Fruit fly (Drosophila melanogaster) whole organism, prepupa: ENCODE data around the gene Fum4.
A peak's percentile ranks its signal among the peaks of the same experiment; 100 is the strongest.

ENCODE experiments used
- CG10669 ChIP-seq: fragments of 200-800 bp; sonication (Bioruptor generic); optimal IDR thresholded peaks from 3 replicates; lab custom pipeline; 2018; ENCODE audit warnings: missing biosample characterization, mild to moderate bottlenecking, missing genetic modification characterization, moderate library complexity
- CG31627 ChIP-seq: fragments of 200-800 bp; sonication (Bioruptor generic); optimal IDR thresholded peaks from 3 replicates; lab custom pipeline; 2016; ENCODE audit warnings: missing biosample characterization, missing genetic modification characterization
- CG3919 ChIP-seq: fragments of 200-800 bp; sonication (Bioruptor generic); optimal IDR thresholded peaks from 3 replicates; lab custom pipeline; 2016; ENCODE audit warnings: missing biosample characterization, missing genetic modification characterization
- CG6163 ChIP-seq: fragments of 200-800 bp; sonication (Bioruptor generic); IDR thresholded peaks from 3 replicates; pipeline ENCODE4 v1.3.6; 2022; ENCODE audit warnings: missing biosample characterization, missing genetic modification characterization
- CG6808 ChIP-seq: fragments of 200-800 bp; sonication (Bioruptor generic); optimal IDR thresholded peaks from 3 replicates; lab custom pipeline; 2017; ENCODE audit warnings: missing biosample characterization, missing genetic modification characterization, mild to moderate bottlenecking, moderate library complexity, missing genetic modification reagents
- Hr38 ChIP-seq: sonication (Bioruptor generic); optimal IDR thresholded peaks from 2 replicates; lab custom pipeline; 2016; ENCODE audit warnings: missing biosample characterization, missing genetic modification characterization
- eg ChIP-seq: fragments of 200-800 bp; sonication (Bioruptor generic); IDR thresholded peaks from 3 replicates; pipeline ENCODE4 v1.3.6; 2022; ENCODE audit warnings: missing biosample characterization, missing genetic modification characterization
- fkh ChIP-seq: fragments of 200-800 bp; sonication (Bioruptor generic); optimal IDR thresholded peaks from 3 replicates; lab custom pipeline; 2017; ENCODE audit warnings: missing biosample characterization, mild to moderate bottlenecking, missing genetic modification characterization, moderate library complexity

dm6 chr2L:10231092-10231494 is 39.8 kb upstream of the Fum4 start:
- TF ChIP-seq CG6808 (GFP tag; lab: Kevin White, UChicago) (peak; percentile 14), CG6163 (GFP tag; lab: Robert Waterston, UW) (no peak), CG10669 (peak; percentile 51), Hr38 (GFP tag; lab: Kevin White, UChicago) (no peak), eg (GFP tag; lab: Robert Waterston, UW) (no peak), fkh (GFP tag; lab: Kevin White, UChicago) (peak; percentile 5), CG3919 (no peak), CG31627 (GFP tag; lab: Kevin White, UChicago) (peak; percentile 32)
